Worm (Caenorhabditis elegans) whole organism, young adult: Measurements from ENCODE around the gene grl-25.

ENCODE experiments used
- B0035.1 ChIP-seq: sonication (generic microtip); optimal IDR thresholded peaks from 2 replicates; lab custom pipeline; 2016; ENCODE audit warnings: missing genetic modification characterization, mild to moderate bottlenecking, missing compliant biosample characterization, missing genotype, missing genetic modification reagents
- B0261.1 ChIP-seq: sonication (generic microtip); optimal IDR thresholded peaks from 2 replicates; lab custom pipeline; 2016; ENCODE audit warnings: mild to moderate bottlenecking, missing genetic modification characterization, moderate library complexity, missing compliant biosample characterization
- B0336.3 ChIP-seq: fragments of 200-800 bp; sonication (Bioruptor generic); IDR thresholded peaks from 2 replicates; pipeline ENCODE4 v1.3.6; 2022; ENCODE audit warnings: missing genetic modification characterization, missing compliant biosample characterization
- C06A6.2 ChIP-seq: fragments of 200-800 bp; sonication (Bioruptor generic); conservative IDR thresholded peaks from 2 replicates; pipeline ENCODE4 v1.3.6; 2022; ENCODE audit warnings: missing genetic modification characterization, missing compliant biosample characterization
- F10E7.11 ChIP-seq: sonication (generic microtip); optimal IDR thresholded peaks from 2 replicates; lab custom pipeline; 2017; ENCODE audit warnings: mild to moderate bottlenecking, missing genetic modification characterization, moderate library complexity, missing compliant biosample characterization
- F55B11.4 ChIP-seq: sonication (generic microtip); optimal IDR thresholded peaks from 2 replicates; lab custom pipeline; 2016; ENCODE audit warnings: missing compliant biosample characterization, missing genetic modification characterization, borderline replicate concordance; ENCODE audit not compliant: insufficient read depth
- F57C9.4 ChIP-seq: sonication (generic microtip); optimal IDR thresholded peaks from 2 replicates; lab custom pipeline; 2017; ENCODE audit warnings: mild to moderate bottlenecking, missing genetic modification characterization, missing compliant biosample characterization
- K12H6.12 ChIP-seq: fragments of 200-800 bp; sonication (Bioruptor generic); optimal IDR thresholded peaks from 2 replicates; lab custom pipeline; 2018; ENCODE audit warnings: mild to moderate bottlenecking, missing genetic modification characterization, missing compliant biosample characterization
- T26A5.8 ChIP-seq: sonication (generic microtip); optimal IDR thresholded peaks from 2 replicates; lab custom pipeline; 2016; ENCODE audit warnings: missing genetic modification characterization, missing compliant biosample characterization
- Y53G8AR.9 ChIP-seq: fragments of 200-800 bp; sonication (Bioruptor generic); conservative IDR thresholded peaks from 2 replicates; pipeline ENCODE4 v1.3.6; 2022; ENCODE audit warnings: missing genetic modification reagents, missing genetic modification characterization, missing compliant biosample characterization
- Y95B8A.8 ChIP-seq: fragments of 200-800 bp; sonication (Bioruptor generic); IDR thresholded peaks from 2 replicates; pipeline ENCODE4 v1.3.6; 2022; ENCODE audit warnings: missing genetic modification reagents, missing genetic modification characterization, missing compliant biosample characterization
- ZK185.1 ChIP-seq: sonication (generic microtip); optimal IDR thresholded peaks from 2 replicates; lab custom pipeline; 2016; ENCODE audit warnings: mild to moderate bottlenecking, missing genetic modification characterization, missing compliant biosample characterization; ENCODE audit not compliant: poor library complexity, severe bottlenecking
- akir-1 ChIP-seq: fragments of 200-800 bp; sonication (Bioruptor generic); optimal IDR thresholded peaks from 2 replicates; lab custom pipeline; 2018; ENCODE audit warnings: mild to moderate bottlenecking, missing genetic modification characterization, moderate library complexity, missing compliant biosample characterization
- ama-1 ChIP-seq, 3 experiments: fragments of 150-350 bp in 1 of 3; sonication (generic microtip) in 2 of 3; optimal IDR thresholded peaks; 2 replicates each; lab custom pipeline; 2014 to 2018; ENCODE audit warnings: missing biosample characterization in 2 of 3, missing genetic modification characterization in 2 of 3, missing genetic modification reagents in 2 of 3
- aptf-2 ChIP-seq: fragments of 200-800 bp; sonication (Bioruptor generic); conservative IDR thresholded peaks from 2 replicates; pipeline ENCODE4 v1.3.6; 2022; ENCODE audit warnings: missing genetic modification reagents, missing genetic modification characterization, missing compliant biosample characterization
- aptf-3 ChIP-seq: fragments of 200-800 bp; sonication (Bioruptor generic); IDR thresholded peaks from 2 replicates; pipeline ENCODE4 v1.3.6; 2022; ENCODE audit warnings: missing genetic modification characterization, missing compliant biosample characterization
- attf-3 ChIP-seq: fragments of 200-800 bp; sonication (Bioruptor generic); conservative IDR thresholded peaks from 2 replicates; pipeline ENCODE4 v1.3.6; 2022; ENCODE audit warnings: missing genetic modification reagents, missing genetic modification characterization, missing compliant biosample characterization
- attf-6 ChIP-seq: fragments of 200-800 bp; sonication (Bioruptor generic); IDR thresholded peaks from 2 replicates; pipeline ENCODE4 v1.3.6; 2022; ENCODE audit warnings: missing genetic modification reagents, missing genetic modification characterization, missing compliant biosample characterization
- cebp-1 ChIP-seq, 2 experiments: fragments of 200-800 bp in 1 of 2; sonication (Bioruptor generic) in 1 of 2; sonication (generic microtip) in 1 of 2; IDR thresholded peaks in 1 of 2; optimal IDR thresholded peaks in 1 of 2; 2 replicates each; pipeline versions ENCODE4 v1.3.6 to Lab custom; 2017 to 2022; ENCODE audit warnings: missing compliant biosample characterization in 2 of 2, missing genetic modification characterization in 2 of 2, mild to moderate bottlenecking in 1 of 2, missing genetic modification reagents in 1 of 2, moderate library complexity in 1 of 2
- ceh-58 ChIP-seq: fragments of 200-800 bp; sonication (Bioruptor generic); IDR thresholded peaks from 2 replicates; pipeline ENCODE4 v1.3.6; 2022; ENCODE audit warnings: missing genetic modification characterization, missing compliant biosample characterization
- ceh-91 ChIP-seq: fragments of 200-800 bp; sonication (Bioruptor generic); IDR thresholded peaks from 2 replicates; pipeline ENCODE4 v1.3.6; 2022; ENCODE audit warnings: missing genetic modification reagents, missing genetic modification characterization, missing compliant biosample characterization
- chd-7 ChIP-seq: sonication (generic microtip); optimal IDR thresholded peaks from 2 replicates; lab custom pipeline; 2016; ENCODE audit warnings: mild to moderate bottlenecking, missing genetic modification characterization, moderate library complexity, missing compliant biosample characterization
- efl-1 ChIP-seq: fragments of 150-350 bp; optimal IDR thresholded peaks from 2 replicates; lab custom pipeline; 2014; ENCODE audit warnings: missing biosample characterization, missing genetic modification reagents, missing genetic modification characterization
- ekl-4 ChIP-seq: fragments of 200-800 bp; sonication (Bioruptor generic); IDR thresholded peaks from 2 replicates; pipeline ENCODE4 v1.3.6; 2022; ENCODE audit warnings: missing genetic modification reagents, missing genetic modification characterization, missing compliant biosample characterization
- ets-4 ChIP-seq: fragments of 200-800 bp; sonication (Bioruptor generic); optimal IDR thresholded peaks from 2 replicates; lab custom pipeline; 2018; ENCODE audit warnings: mild to moderate bottlenecking, missing genetic modification characterization, missing compliant biosample characterization
- hsf-1 ChIP-seq: fragments of 200-800 bp; sonication (Bioruptor generic); IDR thresholded peaks from 2 replicates; pipeline ENCODE4 v1.3.6; 2022; ENCODE audit warnings: missing genetic modification reagents, missing genetic modification characterization, missing compliant biosample characterization
- lin-35 ChIP-seq, 3 experiments: fragments of 150-350 bp in 2 of 3; sonication (generic microtip) in 1 of 3; optimal IDR thresholded peaks; 2 replicates each; lab custom pipeline; 2014 to 2018; ENCODE audit warnings: missing biosample characterization in 3 of 3, missing genetic modification characterization in 3 of 3, missing genetic modification reagents in 3 of 3
- lin-40 ChIP-seq: sonication (generic microtip); optimal IDR thresholded peaks from 2 replicates; lab custom pipeline; 2016; ENCODE audit warnings: missing genetic modification characterization, mild to moderate bottlenecking, missing compliant biosample characterization, missing genotype, missing genetic modification reagents
- lsl-1 ChIP-seq: fragments of 200-800 bp; sonication (Bioruptor generic); optimal IDR thresholded peaks from 2 replicates; lab custom pipeline; 2018; ENCODE audit warnings: mild to moderate bottlenecking, missing genetic modification characterization, moderate library complexity, missing compliant biosample characterization
- nfya-1 ChIP-seq: sonication (generic microtip); optimal IDR thresholded peaks from 2 replicates; lab custom pipeline; 2017; ENCODE audit warnings: antibody characterized with exemption, missing compliant biosample characterization, missing genetic modification characterization, borderline replicate concordance; ENCODE audit not compliant: insufficient read depth
- nfyb-1 ChIP-seq: fragments of 200-800 bp; sonication (Bioruptor generic); IDR thresholded peaks from 2 replicates; pipeline ENCODE4 v1.3.6; 2022; ENCODE audit warnings: missing genetic modification reagents, missing genetic modification characterization, missing compliant biosample characterization
- nhr-120 ChIP-seq: fragments of 200-800 bp; sonication (Bioruptor generic); IDR thresholded peaks from 2 replicates; pipeline ENCODE4 v1.3.6; 2022; ENCODE audit warnings: missing genetic modification characterization, missing compliant biosample characterization
- nhr-27 ChIP-seq: fragments of 200-800 bp; sonication (Bioruptor generic); optimal IDR thresholded peaks from 2 replicates; lab custom pipeline; 2018; ENCODE audit warnings: mild to moderate bottlenecking, missing genetic modification characterization, moderate library complexity, missing compliant biosample characterization
- nhr-80 ChIP-seq: sonication (generic microtip); optimal IDR thresholded peaks from 2 replicates; lab custom pipeline; 2016; ENCODE audit warnings: missing genetic modification characterization, missing compliant biosample characterization
- pbrm-1 ChIP-seq: fragments of 200-800 bp; sonication (Bioruptor generic); IDR thresholded peaks from 2 replicates; pipeline ENCODE4 v1.3.6; 2022; ENCODE audit warnings: missing genetic modification reagents, missing genetic modification characterization, missing compliant biosample characterization
- rcor-1 ChIP-seq: fragments of 200-800 bp; sonication (Bioruptor generic); IDR thresholded peaks from 2 replicates; pipeline ENCODE4 v1.3.6; 2022; ENCODE audit warnings: missing genetic modification reagents, missing genetic modification characterization, missing compliant biosample characterization
- snpc-1.3 ChIP-seq: sonication (generic microtip); optimal IDR thresholded peaks from 2 replicates; lab custom pipeline; 2017; ENCODE audit warnings: missing genetic modification characterization, mild to moderate bottlenecking, missing compliant biosample characterization, antibody characterized with exemption, moderate library complexity, missing genotype, missing genetic modification reagents; ENCODE audit not compliant: insufficient read depth
- sptf-2 ChIP-seq: fragments of 200-800 bp; sonication (Bioruptor generic); optimal IDR thresholded peaks from 2 replicates; lab custom pipeline; 2018; ENCODE audit warnings: mild to moderate bottlenecking, missing genetic modification characterization, missing compliant biosample characterization
- unc-62 ChIP-seq: fragments of 150-350 bp; optimal IDR thresholded peaks from 2 replicates; lab custom pipeline; 2014; ENCODE audit warnings: missing biosample characterization, missing genetic modification reagents, missing genetic modification characterization
- zfh-2 ChIP-seq: fragments of 200-800 bp; sonication (Bioruptor generic); conservative IDR thresholded peaks from 2 replicates; pipeline ENCODE4 v1.3.6; 2022; ENCODE audit warnings: missing genetic modification reagents, missing genetic modification characterization, missing compliant biosample characterization
- zim-3 ChIP-seq: sonication (generic microtip); optimal IDR thresholded peaks from 2 replicates; lab custom pipeline; 2017; ENCODE audit warnings: mild to moderate bottlenecking, missing genetic modification characterization, moderate library complexity, missing compliant biosample characterization
- ztf-22 ChIP-seq: fragments of 200-800 bp; sonication (Bioruptor generic); optimal IDR thresholded peaks from 2 replicates; lab custom pipeline; 2018; ENCODE audit warnings: mild to moderate bottlenecking, missing genetic modification characterization, moderate library complexity, missing compliant biosample characterization

grl-25 gene

ce11 chrIII:8974835-8975234, 12.7 kb downstream of the grl-25 start (continued):
- TF ChIP-seq F57C9.4 (tag; lab: Kevin White, UChicago) (no peak), ets-4 (no peak), B0261.1 (tag; lab: Kevin White, UChicago) (no peak), zim-3 (tag; lab: Kevin White, UChicago) (peak; percentile 26), B0336.3 (peak; percentile 73), Y53G8AR.9 (GFP tag; lab: Robert Waterston, UW) (peak; percentile 38; the same call in 1 of the 2 replicates), nhr-27 (tag; lab: Kevin White, UChicago) (no peak), zfh-2 (GFP tag; lab: Robert Waterston, UW) (no peak), ztf-22 (GFP tag; lab: Kevin White, UChicago) (no peak), nfya-1 (tag; lab: Kevin White, UChicago) (no peak), F10E7.11 (peak; percentile 28), attf-3 (GFP tag; lab: Robert Waterston, UW) (no peak), akir-1 (GFP tag; lab: Kevin White, UChicago) (no peak), sptf-2 (no peak), ama-1 (optimal IDR thresholded peaks at IDR 0.05; lab: Kevin White, UChicago) (no peak), ama-1 (GFP tag; optimal IDR thresholded peaks at IDR 0.05; lab: Kevin White, UChicago) (peak in 1 of 2 experiments; percentile 90), ceh-91 (GFP tag; lab: Robert Waterston, UW) (no peak), aptf-2 (no peak), ceh-58 (no peak), lsl-1 (GFP tag; lab: Kevin White, UChicago) (no peak), efl-1 (GFP tag; lab: Kevin White, UChicago) (no peak), unc-62 (no peak), T26A5.8 (tag; lab: Kevin White, UChicago) (no peak), F55B11.4 (tag; lab: Kevin White, UChicago) (no peak), B0035.1 (tag; lab: Kevin White, UChicago) (no peak), snpc-1.3 (tag; lab: Kevin White, UChicago) (no peak), aptf-3 (GFP tag; lab: Robert Waterston, UW) (no peak)

ce11 chrIII:8978512-8979352, 16.6 kb downstream of the grl-25 start:
- 0 out of 2 replicates have a peak, but pooled peaks have one; percentile 7 for TF ChIP-seq rcor-1 (GFP tag; lab: Robert Waterston, UW)
- TF ChIP-seq chd-7 (tag; lab: Kevin White, UChicago): peak; percentile 52
- 0 out of 2 replicates have a peak, but pooled peaks have one; percentile 22 for TF ChIP-seq Y95B8A.8 (GFP tag; lab: Robert Waterston, UW)
- no peak for TF ChIP-seq nhr-80 (tag; lab: Kevin White, UChicago)
- peak; percentile 9 for TF ChIP-seq ZK185.1 (tag; lab: Kevin White, UChicago)
- TF ChIP-seq zim-3 (tag; lab: Kevin White, UChicago): peak; percentile 29
- TF ChIP-seq nhr-120 (GFP tag; lab: Robert Waterston, UW): no peak
- TF ChIP-seq cebp-1 (GFP tag; IDR thresholded peaks at IDR 0.05; lab: Robert Waterston, UW): peak; percentile 33; the same call in 1 of the 2 replicates
- TF ChIP-seq cebp-1 (tag; optimal IDR thresholded peaks at IDR 0.05; lab: Kevin White, UChicago): peak; percentile 71
- peak; percentile 34; the same call in 1 of the 2 replicates for TF ChIP-seq nfyb-1 (GFP tag; lab: Robert Waterston, UW)
- TF ChIP-seq C06A6.2 (GFP tag; lab: Robert Waterston, UW): no peak
- TF ChIP-seq Y53G8AR.9 (GFP tag; lab: Robert Waterston, UW): 0 out of 2 replicates have a peak, but pooled peaks have one; percentile 21
- TF ChIP-seq K12H6.12: peak; percentile 20
- peak; percentile 9 for TF ChIP-seq lin-40 (tag; lab: Kevin White, UChicago)
- peak; percentile 53; the same call in 1 of the 2 replicates for TF ChIP-seq ekl-4
- TF ChIP-seq B0261.1 (tag; lab: Kevin White, UChicago): no peak
- 0 out of 2 replicates have a peak, but pooled peaks have one; percentile 31 for TF ChIP-seq hsf-1 (GFP tag; lab: Robert Waterston, UW)
- no peak for TF ChIP-seq attf-6 (GFP tag; lab: Robert Waterston, UW)
- TF ChIP-seq lin-35 (GFP tag; optimal IDR thresholded peaks at IDR 0.05; lab: Kevin White, UChicago): peak in 1 of 3 experiments; percentile 31
- no peak for TF ChIP-seq pbrm-1 (GFP tag; lab: Robert Waterston, UW)
